Fruit fly (Drosophila melanogaster) whole organism, prepupa: ENCODE data around the gene CG18131.

Source experiments
- CG15336 ChIP-seq: fragments of 200-800 bp; sonication (Bioruptor generic); IDR thresholded peaks from 2 replicates; pipeline ENCODE4 v1.3.6; 2022; ENCODE audit warnings: missing biosample characterization, missing genetic modification characterization
- CG1621 ChIP-seq: fragments of 200-800 bp; sonication (Bioruptor generic); optimal IDR thresholded peaks from 3 replicates; lab custom pipeline; 2018; ENCODE audit warnings: missing biosample characterization, mild to moderate bottlenecking, missing genetic modification characterization
- CG4318 ChIP-seq: fragments of 200-800 bp; sonication (Bioruptor generic); optimal IDR thresholded peaks from 3 replicates; lab custom pipeline; 2017; ENCODE audit warnings: missing biosample characterization, mild to moderate bottlenecking, missing genetic modification characterization
- CG6276 ChIP-seq: fragments of 200-800 bp; sonication (Bioruptor generic); optimal IDR thresholded peaks from 2 replicates; lab custom pipeline; 2017; ENCODE audit warnings: missing biosample characterization, mild to moderate bottlenecking, missing genetic modification characterization
- CG6792 ChIP-seq: fragments of 200-800 bp; sonication (Bioruptor generic); optimal IDR thresholded peaks from 3 replicates; lab custom pipeline; 2016; ENCODE audit warnings: missing biosample characterization, missing genetic modification characterization
- Ets96B ChIP-seq: fragments of 200-800 bp; optimal IDR thresholded peaks from 2 replicates; lab custom pipeline; 2019; ENCODE audit warnings: missing biosample characterization, mild to moderate bottlenecking, missing genetic modification characterization, moderate library complexity
- Lpt ChIP-seq: fragments of 200-800 bp; sonication (Bioruptor generic); optimal IDR thresholded peaks from 3 replicates; lab custom pipeline; 2016; ENCODE audit warnings: missing biosample characterization, missing genetic modification characterization
- OdsH ChIP-seq: fragments of 200-800 bp; sonication (Bioruptor generic); optimal IDR thresholded peaks from 3 replicates; lab custom pipeline; 2016; ENCODE audit warnings: missing biosample characterization, missing genetic modification characterization
- Sox102F ChIP-seq: fragments of 200-800 bp; sonication (Bioruptor generic); optimal IDR thresholded peaks from 2 replicates; lab custom pipeline; 2016; ENCODE audit warnings: missing biosample characterization, mild to moderate bottlenecking, missing genetic modification characterization
- Sox15 ChIP-seq: fragments of 200-800 bp; sonication (Bioruptor generic); optimal IDR thresholded peaks from 3 replicates; lab custom pipeline; 2016; ENCODE audit warnings: missing biosample characterization, missing genetic modification characterization
- dac ChIP-seq: fragments of 200-800 bp; sonication (Bioruptor generic); optimal IDR thresholded peaks from 2 replicates; lab custom pipeline; 2017; ENCODE audit warnings: missing biosample characterization, mild to moderate bottlenecking, missing genetic modification characterization
- fd85E ChIP-seq: fragments of 200-800 bp; sonication (Bioruptor generic); optimal IDR thresholded peaks from 3 replicates; lab custom pipeline; 2016; ENCODE audit warnings: missing biosample characterization, missing genetic modification characterization

DNA sequence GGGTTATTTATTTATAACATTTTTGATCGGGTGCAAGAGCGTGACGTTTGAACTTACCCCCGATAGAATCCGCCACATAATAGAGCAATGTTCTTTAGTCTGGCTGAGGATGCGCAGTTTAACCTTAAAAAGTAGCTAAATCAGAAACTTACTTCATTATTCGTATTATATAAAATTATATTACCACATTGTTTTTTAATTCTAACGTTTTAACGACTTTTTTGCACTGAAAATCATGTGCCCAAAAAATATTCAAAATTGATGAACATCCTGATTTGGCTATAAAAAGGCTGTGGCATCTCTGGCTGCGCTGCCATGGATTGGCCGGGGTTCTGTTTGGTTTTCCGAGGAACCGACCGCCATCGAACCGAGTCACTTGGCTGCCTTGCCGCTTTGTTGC, 30.4 kb downstream of the CG18131 start:
- TF ChIP-seq dac (no peak), Sox102F (no peak), CG4318 (GFP tag; lab: Kevin White, UChicago) (no peak), CG6792 (GFP tag; lab: Kevin White, UChicago) (no peak), Sox15 (GFP tag; lab: Kevin White, UChicago) (no peak), fd85E (no peak), CG1621 (tag; lab: Kevin White, UChicago) (no peak), Ets96B (peak; percentile 27), CG15336 (GFP tag; lab: Robert Waterston, UW) (no peak), Lpt (GFP tag; lab: Kevin White, UChicago) (no peak), CG6276 (GFP tag; lab: Kevin White, UChicago) (no peak), OdsH (GFP tag; lab: Kevin White, UChicago) (no peak)
